Worm (Caenorhabditis elegans): ENCODE measurements around the gene gfat-1.

The gfat-1 gene

ce11 chrII:11627904-11628303 is 32.7 kb upstream of the gfat-1 start:
- TF ChIP-seq lir-1 (GFP tag; conservative IDR thresholded peaks at IDR 0.05) = no peak
- no peak for TF ChIP-seq F10E7.11 (tag; optimal IDR thresholded peaks at IDR 0.05)
- TF ChIP-seq chd-7 (tag; optimal IDR thresholded peaks at IDR 0.05) = no peak
- no peak for TF ChIP-seq K11D2.4 (GFP tag; IDR thresholded peaks at IDR 0.05)
- TF ChIP-seq ztf-28 (GFP tag; IDR thresholded peaks at IDR 0.05) = no peak

- no peak for TF ChIP-seq mes-4 (tag; optimal IDR thresholded peaks at IDR 0.05)
- TF ChIP-seq K11D2.4 (GFP tag; IDR thresholded peaks at IDR 0.05) = 0 out of 2 replicates have a peak, but pooled peaks have one; percentile 18
- TF ChIP-seq pbrm-1 (GFP tag; IDR thresholded peaks at IDR 0.05) = 0 out of 2 replicates have a peak, but pooled peaks have one; percentile 15
- TF ChIP-seq ceh-91 (GFP tag; IDR thresholded peaks at IDR 0.05) = no peak
Observed at ce11 chrII:11622605-11623004, 27.4 kb upstream of the gfat-1 start.

ce11 chrII:11621576-11621975 is 26.4 kb upstream of the gfat-1 start:
- TF ChIP-seq zfh-2 (GFP tag; conservative IDR thresholded peaks at IDR 0.05) (0 out of 2 replicates have a peak, but pooled peaks have one; percentile 6), ztf-6 (GFP tag; IDR thresholded peaks at IDR 0.05) (no peak), madf-3 (GFP tag; IDR thresholded peaks at IDR 0.05) (0 out of 2 replicates have a peak, but pooled peaks have one; percentile 40), hmg-1.2 (GFP tag; IDR thresholded peaks at IDR 0.05) (0 out of 2 replicates have a peak, but pooled peaks have one; percentile 13)

ce11 chrII:11620630-11621246 is 25.5 kb upstream of the gfat-1 start:
- TF ChIP-seq die-1 (tag; optimal IDR thresholded peaks at IDR 0.05) (no peak), let-526 (GFP tag; IDR thresholded peaks at IDR 0.05) (0 out of 2 replicates have a peak, but pooled peaks have one; percentile 43)

ce11 chrII:11619895-11620439 is 24.7 kb upstream of the gfat-1 start:
- TF ChIP-seq bed-2 (GFP tag; IDR thresholded peaks at IDR 0.05) (0 out of 2 replicates have a peak, but pooled peaks have one; percentile 53), nhr-90 (tag; optimal IDR thresholded peaks at IDR 0.05) (peak; percentile 68), F57A8.1 (GFP tag; optimal IDR thresholded peaks at IDR 0.05) (no peak), akir-1 (GFP tag; optimal IDR thresholded peaks at IDR 0.05) (no peak), C06A6.2 (GFP tag; conservative IDR thresholded peaks at IDR 0.05) (no peak), egl-18 (GFP tag; IDR thresholded peaks at IDR 0.05) (peak; percentile 80), aptf-3 (GFP tag; IDR thresholded peaks at IDR 0.05) (no peak), Y53F4B.3 (GFP tag; IDR thresholded peaks at IDR 0.05) (no peak), F23B12.7 (tag; optimal IDR thresholded peaks at IDR 0.05; ENCODE audit: insufficient read depth) (no peak), snpc-1.3 (tag; optimal IDR thresholded peaks at IDR 0.05; ENCODE audit: insufficient read depth) (no peak), fkh-3 (tag; optimal IDR thresholded peaks at IDR 0.05) (no peak), ceh-40 (GFP tag; IDR thresholded peaks at IDR 0.05) (no peak), F55B11.4 (tag; optimal IDR thresholded peaks at IDR 0.05; ENCODE audit: borderline replicate concordance, insufficient read depth) (no peak), nhr-27 (tag; optimal IDR thresholded peaks at IDR 0.05) (no peak), bed-1 (GFP tag; IDR thresholded peaks at IDR 0.05) (no peak), snpc-1.1 (tag; optimal IDR thresholded peaks at IDR 0.05; ENCODE audit: insufficient read depth) (no peak), dox-1 (GFP tag; IDR thresholded peaks at IDR 0.05) (peak; percentile 87), lsl-1 (GFP tag; optimal IDR thresholded peaks at IDR 0.05) (no peak), tbp1 (GFP tag; optimal IDR thresholded peaks at IDR 0.05) (peak; percentile 39), zfh-2 (GFP tag; conservative IDR thresholded peaks at IDR 0.05) (peak; percentile 100), Y79H2A.3 (GFP tag; conservative IDR thresholded peaks at IDR 0.05) (no peak), atf-7 (tag; optimal IDR thresholded peaks at IDR 0.05) (peak; percentile 90), Y56A3A.18 (GFP tag; IDR thresholded peaks at IDR 0.05) (no peak), attf-6 (GFP tag; IDR thresholded peaks at IDR 0.05) (no peak), die-1 (tag; optimal IDR thresholded peaks at IDR 0.05) (peak; percentile 50), egrh-3 (GFP tag; IDR thresholded peaks at IDR 0.05) (peak; percentile 92), ets-4 (GFP tag; optimal IDR thresholded peaks at IDR 0.05) (peak; percentile 79), aptf-2 (GFP tag; conservative IDR thresholded peaks at IDR 0.05) (no peak)

Measured in whole organism, young adult.